Worm (Caenorhabditis elegans) whole organism, late embryonic: ENCODE data around the gene hrg-3.

ENCODE experiments used
- C38D4.7 ChIP-seq: fragments of 200-800 bp; sonication (Bioruptor generic); optimal IDR thresholded peaks from 2 replicates; lab custom pipeline; 2018; ENCODE audit warnings: mild to moderate bottlenecking, missing genetic modification characterization, moderate library complexity, missing compliant biosample characterization
- F13H6.1 ChIP-seq: sonication (generic microtip); optimal IDR thresholded peaks from 2 replicates; lab custom pipeline; 2016; ENCODE audit warnings: missing genetic modification characterization, missing compliant biosample characterization
- K02D7.2 ChIP-seq: sonication (generic microtip); optimal IDR thresholded peaks from 2 replicates; lab custom pipeline; 2017; ENCODE audit warnings: mild to moderate bottlenecking, missing genetic modification characterization, missing compliant biosample characterization
- K09A11.1 ChIP-seq: sonication (generic microtip); optimal IDR thresholded peaks from 2 replicates; lab custom pipeline; 2017; ENCODE audit warnings: antibody characterized with exemption, mild to moderate bottlenecking, missing genetic modification characterization, missing compliant biosample characterization; ENCODE audit not compliant: insufficient read depth
- Y22D7AL.16 ChIP-seq: sonication (generic microtip); optimal IDR thresholded peaks from 2 replicates; lab custom pipeline; 2016; ENCODE audit warnings: missing genetic modification characterization, missing compliant biosample characterization
- ceh-18 ChIP-seq: sonication (generic microtip); optimal IDR thresholded peaks from 2 replicates; lab custom pipeline; 2016; ENCODE audit warnings: missing genetic modification characterization, missing compliant biosample characterization
- ceh-19 ChIP-seq: fragments of 200-800 bp; sonication (Bioruptor generic); optimal IDR thresholded peaks from 2 replicates; lab custom pipeline; 2018; ENCODE audit warnings: mild to moderate bottlenecking, missing genetic modification characterization, missing compliant biosample characterization
- ceh-2 ChIP-seq: sonication (generic microtip); optimal IDR thresholded peaks from 2 replicates; lab custom pipeline; 2016; ENCODE audit warnings: missing genotype, missing genetic modification characterization, missing compliant biosample characterization
- ceh-22 ChIP-seq: sonication (generic microtip); optimal IDR thresholded peaks from 2 replicates; lab custom pipeline; 2017; ENCODE audit warnings: missing biosample characterization, missing genetic modification characterization
- ceh-24 ChIP-seq: sonication (generic microtip); optimal IDR thresholded peaks from 2 replicates; lab custom pipeline; 2016; ENCODE audit warnings: mild to moderate bottlenecking, missing genetic modification characterization, missing compliant biosample characterization
- ceh-30 ChIP-seq: fragments of 150-350 bp; optimal IDR thresholded peaks from 2 replicates; lab custom pipeline; 2014; ENCODE audit warnings: missing biosample characterization, missing genetic modification characterization
- ceh-31 ChIP-seq: sonication (generic microtip); optimal IDR thresholded peaks from 2 replicates; lab custom pipeline; 2016; ENCODE audit warnings: missing genetic modification characterization, missing compliant biosample characterization
- ceh-34 ChIP-seq: sonication (generic microtip); optimal IDR thresholded peaks from 2 replicates; lab custom pipeline; 2016; ENCODE audit warnings: mild to moderate bottlenecking, missing genetic modification characterization, missing compliant biosample characterization
- ceh-45 ChIP-seq: fragments of 200-800 bp; sonication (Bioruptor generic); IDR thresholded peaks from 2 replicates; pipeline ENCODE4 v1.3.6; 2022; ENCODE audit warnings: missing genetic modification reagents, missing genetic modification characterization, missing compliant biosample characterization
- ceh-48 ChIP-seq: sonication (generic microtip); optimal IDR thresholded peaks from 2 replicates; lab custom pipeline; 2016; ENCODE audit warnings: missing genetic modification characterization, inconsistent platforms, missing compliant biosample characterization
- ceh-6 ChIP-seq: fragments of 200-800 bp; sonication (Bioruptor generic); optimal IDR thresholded peaks from 2 replicates; lab custom pipeline; 2018; ENCODE audit warnings: mild to moderate bottlenecking, missing genetic modification characterization, missing compliant biosample characterization
- ceh-9 ChIP-seq: sonication (generic microtip); optimal IDR thresholded peaks from 2 replicates; lab custom pipeline; 2016; ENCODE audit warnings: mild to moderate bottlenecking, missing genetic modification characterization, inconsistent platforms, missing compliant biosample characterization
- che-1 ChIP-seq: sonication (generic microtip); optimal IDR thresholded peaks from 2 replicates; lab custom pipeline; 2016; ENCODE audit warnings: mild to moderate bottlenecking, missing genetic modification characterization, missing compliant biosample characterization
- dve-1 ChIP-seq: sonication (generic microtip); optimal IDR thresholded peaks from 2 replicates; lab custom pipeline; 2017; ENCODE audit warnings: antibody characterized with exemption, mild to moderate bottlenecking, missing genetic modification characterization, missing compliant biosample characterization
- elt-4 ChIP-seq: sonication (generic microtip); optimal IDR thresholded peaks from 2 replicates; lab custom pipeline; 2016; ENCODE audit warnings: missing genetic modification characterization, missing compliant biosample characterization
- ets-4 ChIP-seq: sonication (generic microtip); optimal IDR thresholded peaks from 2 replicates; lab custom pipeline; 2016; ENCODE audit warnings: missing genetic modification characterization, missing compliant biosample characterization
- eyg-1 ChIP-seq: sonication (generic microtip); optimal IDR thresholded peaks from 2 replicates; lab custom pipeline; 2016; ENCODE audit warnings: missing genotype, missing genetic modification characterization, missing compliant biosample characterization
- fax-1 ChIP-seq: sonication (generic microtip); optimal IDR thresholded peaks from 2 replicates; lab custom pipeline; 2016; ENCODE audit warnings: missing genotype, missing genetic modification characterization, missing compliant biosample characterization
- fkh-6 ChIP-seq: sonication (generic microtip); optimal IDR thresholded peaks from 2 replicates; lab custom pipeline; 2016; ENCODE audit warnings: missing genetic modification characterization, missing compliant biosample characterization
- gmeb-2 ChIP-seq: sonication (generic microtip); optimal IDR thresholded peaks from 2 replicates; lab custom pipeline; 2016; ENCODE audit warnings: missing genetic modification characterization, inconsistent platforms, missing compliant biosample characterization
- hlh-13 ChIP-seq: fragments of 200-800 bp; sonication (Bioruptor generic); optimal IDR thresholded peaks from 2 replicates; lab custom pipeline; 2018; ENCODE audit warnings: mild to moderate bottlenecking, missing genetic modification characterization, missing compliant biosample characterization
- hlh-30 ChIP-seq: sonication (generic microtip); optimal IDR thresholded peaks from 2 replicates; lab custom pipeline; 2017; ENCODE audit warnings: antibody characterized with exemption, missing genetic modification characterization, missing compliant biosample characterization; ENCODE audit not compliant: insufficient read depth
- hlh-8 ChIP-seq: sonication (generic microtip); optimal IDR thresholded peaks from 2 replicates; lab custom pipeline; 2016; ENCODE audit warnings: missing genotype, missing genetic modification characterization, missing compliant biosample characterization
- lim-6 ChIP-seq: sonication (generic microtip); optimal IDR thresholded peaks from 2 replicates; lab custom pipeline; 2016; ENCODE audit warnings: missing genetic modification characterization, missing compliant biosample characterization
- lin-11 ChIP-seq: fragments of 200-800 bp; sonication (Bioruptor generic); optimal IDR thresholded peaks from 2 replicates; lab custom pipeline; 2018; ENCODE audit warnings: mild to moderate bottlenecking, missing genetic modification characterization, missing compliant biosample characterization
- madf-2 ChIP-seq: sonication (generic microtip); optimal IDR thresholded peaks from 2 replicates; lab custom pipeline; 2017; ENCODE audit warnings: missing genetic modification characterization, missing compliant biosample characterization
- mec-3 ChIP-seq: sonication (generic microtip); optimal IDR thresholded peaks from 2 replicates; lab custom pipeline; 2016; ENCODE audit warnings: borderline replicate concordance, missing genetic modification characterization, missing compliant biosample characterization
- nfya-1 ChIP-seq: sonication (generic microtip); optimal IDR thresholded peaks from 2 replicates; lab custom pipeline; 2017; ENCODE audit warnings: missing genetic modification characterization, mild to moderate bottlenecking, missing compliant biosample characterization, antibody characterized with exemption, moderate library complexity
- nhr-232 ChIP-seq: sonication (generic microtip); optimal IDR thresholded peaks from 2 replicates; lab custom pipeline; 2016; ENCODE audit warnings: missing genetic modification characterization, missing compliant biosample characterization
- npax-4 ChIP-seq: sonication (generic microtip); optimal IDR thresholded peaks from 2 replicates; lab custom pipeline; 2016; ENCODE audit warnings: missing genetic modification characterization, missing compliant biosample characterization
- pag-3 ChIP-seq: sonication (generic microtip); optimal IDR thresholded peaks from 2 replicates; lab custom pipeline; 2016; ENCODE audit warnings: missing compliant biosample characterization, missing genetic modification characterization, borderline replicate concordance
- pat-9 ChIP-seq: fragments of 200-800 bp; sonication (Bioruptor generic); optimal IDR thresholded peaks from 2 replicates; lab custom pipeline; 2018; ENCODE audit warnings: mild to moderate bottlenecking, missing genetic modification characterization, moderate library complexity, missing compliant biosample characterization
- pax-1 ChIP-seq: fragments of 150-350 bp; optimal IDR thresholded peaks from 2 replicates; lab custom pipeline; 2014; ENCODE audit warnings: missing biosample characterization, missing genetic modification characterization
- pha-2 ChIP-seq: sonication (generic microtip); optimal IDR thresholded peaks from 2 replicates; lab custom pipeline; 2017; ENCODE audit warnings: mild to moderate bottlenecking, missing genetic modification characterization, missing compliant biosample characterization
- pha-4 ChIP-seq: fragments of 150-350 bp; optimal IDR thresholded peaks from 2 replicates; lab custom pipeline; 2018; ENCODE audit warnings: missing biosample characterization, missing genetic modification reagents, missing genetic modification characterization
- pqm-1 ChIP-seq: sonication (generic microtip); optimal IDR thresholded peaks from 2 replicates; lab custom pipeline; 2016; ENCODE audit warnings: missing genetic modification characterization, missing compliant biosample characterization
- pros-1 ChIP-seq: fragments of 150-350 bp; optimal IDR thresholded peaks from 2 replicates; lab custom pipeline; 2014; ENCODE audit warnings: missing biosample characterization, missing genetic modification reagents, missing genetic modification characterization
- rnt-1 ChIP-seq: sonication (generic microtip); optimal IDR thresholded peaks from 2 replicates; lab custom pipeline; 2016; ENCODE audit warnings: missing genetic modification characterization, missing compliant biosample characterization
- sdc-2 ChIP-seq: sonication (generic microtip); optimal IDR thresholded peaks from 2 replicates; lab custom pipeline; 2016; ENCODE audit warnings: missing genotype, missing genetic modification characterization, missing compliant biosample characterization
- sox-4 ChIP-seq: sonication (generic microtip); optimal IDR thresholded peaks from 2 replicates; lab custom pipeline; 2017; ENCODE audit warnings: mild to moderate bottlenecking, missing genetic modification characterization, inconsistent platforms, missing compliant biosample characterization
- syd-9 ChIP-seq: sonication (generic microtip); optimal IDR thresholded peaks from 2 replicates; lab custom pipeline; 2016; ENCODE audit warnings: mild to moderate bottlenecking, missing genetic modification characterization, moderate library complexity, missing compliant biosample characterization
- tbx-7 ChIP-seq: sonication (generic microtip); optimal IDR thresholded peaks from 2 replicates; lab custom pipeline; 2016; ENCODE audit warnings: missing genotype, missing genetic modification characterization, missing compliant biosample characterization
- unc-42 ChIP-seq: sonication (generic microtip); optimal IDR thresholded peaks from 2 replicates; lab custom pipeline; 2016; ENCODE audit warnings: missing genotype, missing genetic modification characterization, missing compliant biosample characterization
- unc-55 ChIP-seq: sonication (generic microtip); optimal IDR thresholded peaks from 2 replicates; lab custom pipeline; 2017; ENCODE audit warnings: missing biosample characterization, missing genetic modification reagents, missing genetic modification characterization
- unc-86 ChIP-seq: sonication (generic microtip); optimal IDR thresholded peaks from 2 replicates; lab custom pipeline; 2016; ENCODE audit warnings: missing genetic modification characterization, missing compliant biosample characterization

The hrg-3 gene

ce11 chrV:9786721-9787131 lies 30.5 kb downstream of the hrg-3 start, which contains the start of gene F46B6.6:
Gene F46B6.6 (minus strand): TSS chrV:9786868.
- TF ChIP-seq hlh-30 = no peak
- no peak for TF ChIP-seq ceh-30 (tag; lab: Kevin White, UChicago)
- no peak for TF ChIP-seq pha-2
- no peak for TF ChIP-seq hlh-13 (GFP tag; lab: Kevin White, UChicago)
- no peak for TF ChIP-seq ceh-48 (tag; lab: Kevin White, UChicago)
- no peak for TF ChIP-seq fax-1
- TF ChIP-seq sdc-2 (tag; lab: Kevin White, UChicago) = no peak

ce11 chrV:9789657-9790261 lies 33.5 kb downstream of the hrg-3 start, which contains the start of gene ztf-7:
Gene ztf-7 (minus strand): TSS chrV:9789707.
- TF ChIP-seq nhr-232 (tag; lab: Kevin White, UChicago) (no peak), K09A11.1 (tag; lab: Kevin White, UChicago) (no peak), pat-9 (tag; lab: Kevin White, UChicago) (no peak), pqm-1 (tag; lab: Kevin White, UChicago) (no peak), ceh-22 (tag; lab: Kevin White, UChicago) (no peak), tbx-7 (no peak), F13H6.1 (no peak), K02D7.2 (tag; lab: Kevin White, UChicago) (no peak), madf-2 (tag; lab: Kevin White, UChicago) (no peak), hlh-13 (GFP tag; lab: Kevin White, UChicago) (no peak), unc-86 (tag; lab: Kevin White, UChicago) (no peak), nfya-1 (tag; lab: Kevin White, UChicago) (peak; percentile 80), C38D4.7 (GFP tag; lab: Kevin White, UChicago) (no peak), npax-4 (tag; lab: Kevin White, UChicago) (no peak), pax-1 (tag; lab: Kevin White, UChicago) (no peak), ceh-34 (tag; lab: Kevin White, UChicago) (peak; percentile 4), Y22D7AL.16 (tag; lab: Kevin White, UChicago) (no peak), che-1 (no peak), fax-1 (no peak), ceh-24 (tag; lab: Kevin White, UChicago) (no peak), unc-55 (GFP tag; lab: Kevin White, UChicago) (peak; percentile 74), pha-4 (tag; lab: Kevin White, UChicago) (no peak), pag-3 (no peak), hlh-8 (tag; lab: Kevin White, UChicago) (no peak), ets-4 (tag; lab: Kevin White, UChicago) (peak; percentile 35), sox-4 (tag; lab: Kevin White, UChicago) (no peak), lin-11 (tag; lab: Kevin White, UChicago) (no peak), ceh-6 (GFP tag; lab: Kevin White, UChicago) (no peak), ceh-19 (GFP tag; lab: Kevin White, UChicago) (no peak), rnt-1 (peak; percentile 65), dve-1 (no peak), elt-4 (tag; lab: Kevin White, UChicago) (no peak), ceh-31 (tag; lab: Kevin White, UChicago) (peak; percentile 80), lim-6 (tag; lab: Kevin White, UChicago) (no peak), ceh-30 (tag; lab: Kevin White, UChicago) (peak; percentile 42), ceh-18 (tag; lab: Kevin White, UChicago) (peak; percentile 89), ceh-45 (GFP tag; lab: Robert Waterston, UW) (no peak), eyg-1 (tag; lab: Kevin White, UChicago) (no peak), ceh-48 (tag; lab: Kevin White, UChicago) (no peak), gmeb-2 (no peak), ceh-2 (tag; lab: Kevin White, UChicago) (no peak), syd-9 (tag; lab: Kevin White, UChicago) (no peak), fkh-6 (tag; lab: Kevin White, UChicago) (no peak), unc-42 (no peak), ceh-9 (tag; lab: Kevin White, UChicago) (no peak), mec-3 (tag; lab: Kevin White, UChicago) (no peak), hlh-30 (peak; percentile 99), pros-1 (tag; lab: Kevin White, UChicago) (no peak)
